Worm (Caenorhabditis elegans) whole organism, L4/young adult: ENCODE results near the gene C18G1.6.

ENCODE experiments used
- W03F9.2 ChIP-seq: fragments of 150-350 bp; optimal IDR thresholded peaks from 2 replicates; lab custom pipeline; 2014; ENCODE audit warnings: missing biosample characterization, missing genetic modification characterization
- dao-5 ChIP-seq: sonication (generic microtip); optimal IDR thresholded peaks from 2 replicates; lab custom pipeline; 2016; ENCODE audit warnings: missing genotype, missing genetic modification characterization, moderate library complexity, missing compliant biosample characterization
- him-1 ChIP-seq: sonication (generic microtip); optimal IDR thresholded peaks from 2 replicates; lab custom pipeline; 2016; ENCODE audit warnings: missing genotype, missing genetic modification reagents, missing genetic modification characterization, missing compliant biosample characterization

DNA sequence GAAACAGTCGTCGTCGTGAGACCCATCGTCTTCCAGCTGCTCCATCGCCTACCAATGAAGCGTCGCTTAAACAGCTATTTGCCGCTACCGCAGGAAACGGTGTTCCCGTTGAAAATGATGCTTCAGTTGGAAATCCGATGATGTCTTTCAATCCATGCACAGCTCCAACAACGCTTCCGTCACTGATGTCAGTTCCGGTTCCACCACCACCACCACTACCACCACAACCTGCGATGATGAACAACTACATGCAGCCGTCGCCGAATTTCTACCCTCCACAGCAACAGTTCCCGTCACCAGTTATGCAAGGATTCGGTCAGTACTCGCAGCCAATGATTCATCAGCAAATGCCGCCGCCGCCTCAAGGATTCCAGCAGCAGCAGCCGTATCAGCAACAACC lies 16.4 kb upstream of the C18G1.6 start:
- TF ChIP-seq him-1 (tag; lab: Kevin White, UChicago) = no peak
- no peak for TF ChIP-seq W03F9.2
- TF ChIP-seq dao-5 (tag; lab: Kevin White, UChicago) = no peak
